Fruit fly (Drosophila melanogaster) whole organism, pupa: Measurements from ENCODE around the gene CG6304.

Experiments
- CG34367 ChIP-seq: fragments of 200-800 bp; sonication (Bioruptor generic); optimal IDR thresholded peaks from 2 replicates; lab custom pipeline; 2018; ENCODE audit warnings: missing biosample characterization, mild to moderate bottlenecking, missing genetic modification characterization
- CG4496 ChIP-seq: fragments of 200-800 bp; sonication (Bioruptor generic); IDR thresholded peaks from 3 replicates; pipeline ENCODE4 v1.3.6; 2022; ENCODE audit warnings: missing biosample characterization, missing genetic modification characterization
- gl ChIP-seq: fragments of 200-800 bp; sonication (Bioruptor generic); optimal IDR thresholded peaks from 2 replicates; lab custom pipeline; 2018; ENCODE audit warnings: missing biosample characterization, mild to moderate bottlenecking, missing genetic modification characterization

DNA sequence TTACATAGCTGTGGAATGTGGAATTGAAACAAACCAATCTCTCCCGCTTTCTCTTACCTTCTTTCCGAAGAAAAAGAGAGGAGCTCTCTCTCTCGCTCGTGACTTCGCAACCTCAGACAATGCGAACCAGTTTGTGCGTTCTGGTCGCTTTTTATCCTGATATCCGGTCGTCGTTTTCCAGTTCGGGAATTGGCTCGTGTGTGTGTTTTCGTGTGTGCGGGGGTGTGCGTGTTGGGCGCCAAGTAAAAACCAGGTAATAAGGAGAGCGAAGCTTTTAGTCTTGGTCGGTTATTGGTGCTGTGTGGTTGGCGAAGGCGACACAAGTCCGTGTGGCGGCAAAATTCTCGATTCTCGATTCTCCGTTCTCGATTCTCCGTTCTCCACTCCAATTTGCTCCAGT lies 41.7 kb downstream of the CG6304 start, which contains the start of gene beat-IIIb:
- TF ChIP-seq CG4496 (GFP tag; lab: Robert Waterston, UW) (no peak), CG34367 (no peak), gl (tag; lab: Kevin White, UChicago) (no peak)
